Fruit fly (Drosophila melanogaster) whole organism, embryonic: Measurements from ENCODE around the gene CG31157.

Experiments
- Adf1 ChIP-seq: fragments of 200-800 bp; sonication (Bioruptor generic); IDR thresholded peaks from 2 replicates; pipeline ENCODE4 v1.3.6; 2022; ENCODE audit warnings: missing biosample characterization, missing genetic modification characterization
- B-H1 ChIP-seq: fragments of 200-800 bp; sonication (Bioruptor generic); IDR thresholded peaks from 3 replicates; pipeline ENCODE4 v1.3.6; 2022; ENCODE audit warnings: missing biosample characterization, missing genetic modification characterization
- Bdp1 ChIP-seq: fragments of 200-800 bp; sonication (Bioruptor generic); optimal IDR thresholded peaks from 3 replicates; lab custom pipeline; 2016; ENCODE audit warnings: missing biosample characterization, missing genetic modification characterization
- C15 ChIP-seq: fragments of 200-800 bp; sonication (Bioruptor generic); IDR thresholded peaks from 3 replicates; pipeline ENCODE4 v1.3.6; 2022; ENCODE audit warnings: missing biosample characterization, missing genetic modification characterization
- CG10543 ChIP-seq: fragments of 200-800 bp; sonication (Bioruptor generic); optimal IDR thresholded peaks from 3 replicates; lab custom pipeline; 2017; ENCODE audit warnings: missing biosample characterization, mild to moderate bottlenecking, missing genetic modification characterization, moderate library complexity
- CG10565 ChIP-seq: fragments of 200-800 bp; sonication (Bioruptor generic); optimal IDR thresholded peaks from 3 replicates; lab custom pipeline; 2016; ENCODE audit warnings: missing biosample characterization, mild to moderate bottlenecking, missing genetic modification characterization
- CG12391 ChIP-seq: fragments of 200-800 bp; sonication (Bioruptor generic); optimal IDR thresholded peaks from 3 replicates; lab custom pipeline; 2018; ENCODE audit warnings: missing biosample characterization, mild to moderate bottlenecking, missing genetic modification characterization, moderate library complexity
- CG13287 ChIP-seq: fragments of 200-800 bp; sonication (Bioruptor generic); IDR thresholded peaks from 2 replicates; pipeline ENCODE4 v1.3.6; 2022; ENCODE audit warnings: missing biosample characterization, missing genetic modification characterization; ENCODE audit not compliant: partially characterized antibody
- CG31388 ChIP-seq: fragments of 200-800 bp; sonication (Bioruptor generic); optimal IDR thresholded peaks from 2 replicates; lab custom pipeline; 2016; ENCODE audit warnings: missing biosample characterization, missing genetic modification characterization
- CG32772 ChIP-seq: fragments of 200-800 bp; sonication (Bioruptor generic); IDR thresholded peaks from 2 replicates; pipeline ENCODE4 v1.3.6; 2022; ENCODE audit warnings: missing biosample characterization, missing genetic modification characterization
- CG6175 ChIP-seq: fragments of 200-800 bp; sonication (Bioruptor generic); IDR thresholded peaks from 3 replicates; pipeline ENCODE4 v1.3.6; 2022; ENCODE audit warnings: missing biosample characterization, missing genetic modification characterization
- CG7745 ChIP-seq: fragments of 200-800 bp; sonication (Bioruptor generic); optimal IDR thresholded peaks from 2 replicates; lab custom pipeline; 2018; ENCODE audit warnings: missing biosample characterization, mild to moderate bottlenecking, missing genetic modification characterization, moderate library complexity
- CG9215 ChIP-seq: fragments of 200-800 bp; sonication (Bioruptor generic); IDR thresholded peaks from 2 replicates; pipeline ENCODE4 v1.3.6; 2022; ENCODE audit warnings: missing biosample characterization, missing genetic modification characterization
- CG9609 ChIP-seq: fragments of 200-800 bp; sonication (Bioruptor generic); optimal IDR thresholded peaks from 3 replicates; lab custom pipeline; 2016; ENCODE audit warnings: missing biosample characterization, missing genetic modification characterization
- CG9932 ChIP-seq: fragments of 200-800 bp; sonication (Bioruptor generic); IDR thresholded peaks from 2 replicates; pipeline ENCODE4 v1.3.6; 2022; ENCODE audit warnings: missing biosample characterization, missing genetic modification characterization
- Drgx ChIP-seq: fragments of 200-800 bp; sonication (Bioruptor generic); IDR thresholded peaks from 2 replicates; pipeline ENCODE4 v1.3.6; 2022; ENCODE audit warnings: missing biosample characterization, missing genetic modification characterization
- E2f2 ChIP-seq: fragments of 200-800 bp; sonication (Bioruptor generic); IDR thresholded peaks from 2 replicates; pipeline ENCODE4 v1.3.6; 2022; ENCODE audit warnings: missing biosample characterization, missing genetic modification characterization
- Med ChIP-seq: fragments of 200-800 bp; sonication (Bioruptor generic); peaks from one replicate; lab custom pipeline; 2016; ENCODE audit warnings: missing biosample characterization, missing genetic modification characterization, mild to moderate bottlenecking, inconsistent platforms, moderate library complexity
- Meics ChIP-seq: fragments of 200-800 bp; sonication (Bioruptor generic); optimal IDR thresholded peaks from 2 replicates; lab custom pipeline; 2017; ENCODE audit warnings: missing biosample characterization, mild to moderate bottlenecking, missing genetic modification characterization
- NFAT ChIP-seq: fragments of 200-800 bp; sonication (Bioruptor generic); IDR thresholded peaks from 2 replicates; pipeline ENCODE4 v1.3.6; 2022; ENCODE audit warnings: missing biosample characterization, missing genetic modification characterization
- Nf-YB ChIP-seq: fragments of 200-800 bp; sonication (Bioruptor generic); optimal IDR thresholded peaks from 3 replicates; lab custom pipeline; 2019; ENCODE audit warnings: missing biosample characterization, mild to moderate bottlenecking, missing genetic modification characterization, moderate library complexity
- Pdp1 ChIP-seq, 2 experiments: fragments of 200-800 bp; sonication (Bioruptor generic); optimal IDR thresholded peaks; 3 replicates each; lab custom pipeline; 2016; ENCODE audit warnings: missing biosample characterization in 2 of 2, missing genetic modification characterization in 2 of 2, mild to moderate bottlenecking in 1 of 2, moderate library complexity in 1 of 2
- Ptx1 ChIP-seq: fragments of 200-800 bp; sonication (Bioruptor generic); IDR thresholded peaks from 2 replicates; pipeline ENCODE4 v1.3.6; 2022; ENCODE audit warnings: missing biosample characterization, missing genetic modification characterization
- bigmax ChIP-seq: fragments of 200-800 bp; sonication (Bioruptor generic); optimal IDR thresholded peaks from 2 replicates; lab custom pipeline; 2018; ENCODE audit warnings: missing biosample characterization, mild to moderate bottlenecking, missing genetic modification characterization
- bowl ChIP-seq: fragments of 200-800 bp; sonication (Bioruptor generic); IDR thresholded peaks from 2 replicates; pipeline ENCODE4 v1.3.6; 2022; ENCODE audit warnings: missing biosample characterization, missing genetic modification characterization
- bsh ChIP-seq, 2 experiments: fragments of 200-800 bp; sonication (Bioruptor generic); optimal IDR thresholded peaks; 2 replicates each; lab custom pipeline; 2017 to 2018; ENCODE audit warnings: mild to moderate bottlenecking in 2 of 2, missing biosample characterization in 2 of 2, missing genetic modification characterization in 2 of 2, moderate library complexity in 1 of 2
- cato ChIP-seq: fragments of 200-800 bp; sonication (Bioruptor generic); optimal IDR thresholded peaks from 2 replicates; lab custom pipeline; 2016; ENCODE audit warnings: missing biosample characterization, missing genetic modification characterization, borderline replicate concordance
- chinmo ChIP-seq: fragments of 200-800 bp; sonication (Bioruptor generic); IDR thresholded peaks from 4 replicates; pipeline ENCODE4 v1.3.6; 2022; ENCODE audit warnings: missing biosample characterization, missing genetic modification characterization; ENCODE audit not compliant: partially characterized antibody
- crol ChIP-seq: fragments of 200-800 bp; sonication (Bioruptor generic); IDR thresholded peaks from 2 replicates; pipeline ENCODE4 v1.3.6; 2022; ENCODE audit warnings: missing biosample characterization, missing genetic modification characterization
- cwo ChIP-seq: fragments of 200-800 bp; sonication (Bioruptor generic); optimal IDR thresholded peaks from 3 replicates; lab custom pipeline; 2017; ENCODE audit warnings: missing biosample characterization, missing genetic modification characterization, mild to moderate bottlenecking, moderate library complexity, missing genetic modification reagents
- da ChIP-seq: fragments of 200-800 bp; sonication (Bioruptor generic); optimal IDR thresholded peaks from 2 replicates; lab custom pipeline; 2016; ENCODE audit warnings: missing biosample characterization, missing genetic modification characterization
- fd3F ChIP-seq: fragments of 200-800 bp; sonication (Bioruptor generic); optimal IDR thresholded peaks from 2 replicates; lab custom pipeline; 2018; ENCODE audit warnings: missing biosample characterization, mild to moderate bottlenecking, missing genetic modification characterization, moderate library complexity
- ftz-f1 ChIP-seq: fragments of 200-800 bp; sonication (Bioruptor generic); optimal IDR thresholded peaks from 2 replicates; lab custom pipeline; 2016; ENCODE audit warnings: missing biosample characterization, missing genetic modification characterization
- gce ChIP-seq: fragments of 200-800 bp; sonication (Bioruptor generic); IDR thresholded peaks from 3 replicates; pipeline ENCODE4 v1.3.6; 2022; ENCODE audit warnings: missing biosample characterization, missing genetic modification characterization
- gsb-n ChIP-seq: fragments of 200-800 bp; sonication (Bioruptor generic); optimal IDR thresholded peaks from 3 replicates; lab custom pipeline; 2018; ENCODE audit warnings: missing biosample characterization, mild to moderate bottlenecking, missing genetic modification characterization
- kah ChIP-seq: fragments of 200-800 bp; sonication (Bioruptor generic); optimal IDR thresholded peaks from 2 replicates; lab custom pipeline; 2018; ENCODE audit warnings: missing biosample characterization, mild to moderate bottlenecking, missing genetic modification characterization
- kni ChIP-seq: fragments of 200-800 bp; sonication (Bioruptor generic); optimal IDR thresholded peaks from 3 replicates; lab custom pipeline; 2017; ENCODE audit warnings: mild to moderate bottlenecking, missing biosample characterization, missing genetic modification reagents, missing genetic modification characterization
- lab ChIP-seq: fragments of 200-800 bp; sonication (Bioruptor generic); optimal IDR thresholded peaks from 3 replicates; lab custom pipeline; 2017; ENCODE audit warnings: missing biosample characterization, missing genetic modification characterization, mild to moderate bottlenecking, moderate library complexity, missing genetic modification reagents
- peb ChIP-seq: fragments of 200-800 bp; sonication (Bioruptor generic); IDR thresholded peaks from 2 replicates; pipeline ENCODE4 v1.3.6; 2022; ENCODE audit warnings: missing biosample characterization, missing genetic modification characterization
- pita ChIP-seq: fragments of 200-800 bp; sonication (Bioruptor generic); optimal IDR thresholded peaks from 2 replicates; lab custom pipeline; 2017; ENCODE audit warnings: missing biosample characterization, mild to moderate bottlenecking, missing genetic modification characterization
- repo ChIP-seq: fragments of 200-800 bp; sonication (Bioruptor generic); optimal IDR thresholded peaks from 2 replicates; lab custom pipeline; 2016; ENCODE audit warnings: missing biosample characterization, missing genetic modification characterization
- rib ChIP-seq: fragments of 200-800 bp; sonication (Bioruptor generic); IDR thresholded peaks from 2 replicates; pipeline ENCODE4 v1.3.6; 2022; ENCODE audit warnings: missing biosample characterization, missing genetic modification characterization
- sd ChIP-seq: fragments of 200-800 bp; sonication (Bioruptor generic); optimal IDR thresholded peaks from 3 replicates; lab custom pipeline; 2018; ENCODE audit warnings: missing biosample characterization, mild to moderate bottlenecking, missing genetic modification characterization, moderate library complexity
- so ChIP-seq: fragments of 200-800 bp; sonication (Bioruptor generic); IDR thresholded peaks from 3 replicates; pipeline ENCODE4 v1.3.6; 2022; ENCODE audit warnings: missing biosample characterization, missing genetic modification characterization
- sr ChIP-seq: fragments of 200-800 bp; sonication (Bioruptor generic); IDR thresholded peaks from 3 replicates; pipeline ENCODE4 v1.3.6; 2022; ENCODE audit warnings: missing biosample characterization, missing genetic modification characterization
- sug ChIP-seq: fragments of 200-800 bp; optimal IDR thresholded peaks from 2 replicates; lab custom pipeline; 2019; ENCODE audit warnings: missing biosample characterization, mild to moderate bottlenecking, missing genetic modification characterization, moderate library complexity
- toy ChIP-seq: fragments of 200-800 bp; sonication (Bioruptor generic); IDR thresholded peaks from 2 replicates; pipeline ENCODE4 v1.3.6; 2022; ENCODE audit warnings: missing biosample characterization, missing genetic modification characterization

CG31157 gene

dm6 chr3R:13015811-13016766 lies 31.4 kb upstream of the CG31157 start (continued):
- TF ChIP-seq bsh (GFP tag; optimal IDR thresholded peaks at IDR 0.05; lab: Kevin White, UChicago), result peak in 1 of 2 experiments; percentile 41
- peak; percentile 39 for TF ChIP-seq CG9609 (GFP tag; lab: Kevin White, UChicago)
- TF ChIP-seq Med, result peak; percentile 82
- TF ChIP-seq kah, result no peak
- no peak for TF ChIP-seq cato (GFP tag; lab: Kevin White, UChicago)
- TF ChIP-seq peb (GFP tag; lab: Robert Waterston, UW), result no peak
- no peak for TF ChIP-seq sr (GFP tag; lab: Robert Waterston, UW)
- no peak for TF ChIP-seq Nf-YB
- no peak for TF ChIP-seq toy
- no peak; the same call in 1 of the 2 replicates for TF ChIP-seq CG13287 (GFP tag; lab: Robert Waterston, UW)
- peak; percentile 5 for TF ChIP-seq Meics
- TF ChIP-seq CG9215 (GFP tag; lab: Robert Waterston, UW), result no peak
- TF ChIP-seq so (GFP tag; lab: Robert Waterston, UW), result 0 out of 3 replicates have a peak, but pooled peaks have one; percentile 7
- TF ChIP-seq bigmax (GFP tag; lab: Kevin White, UChicago), result no peak
- TF ChIP-seq Bdp1 (GFP tag; lab: Kevin White, UChicago), result no peak
- no peak for TF ChIP-seq CG31388 (GFP tag; lab: Kevin White, UChicago)
- TF ChIP-seq CG6175, result peak; percentile 86
- TF ChIP-seq sug (tag; lab: Kevin White, UChicago), result peak; percentile 48
- TF ChIP-seq fd3F (GFP tag; lab: Kevin White, UChicago), result no peak
- no peak for TF ChIP-seq B-H1 (GFP tag; lab: Robert Waterston, UW)
- TF ChIP-seq E2f2 (GFP tag; lab: Robert Waterston, UW), result peak; percentile 16; the same call in 1 of the 2 replicates
- TF ChIP-seq repo (GFP tag; lab: Kevin White, UChicago), result no peak
- TF ChIP-seq kni (GFP tag; lab: Kevin White, UChicago), result peak; percentile 56
- TF ChIP-seq sd (tag; lab: Kevin White, UChicago), result peak; percentile 73
- no peak for TF ChIP-seq pita (GFP tag; lab: Kevin White, UChicago)
- peak; percentile 53 for TF ChIP-seq Adf1 (GFP tag; lab: Robert Waterston, UW)
- TF ChIP-seq Ptx1 (GFP tag; lab: Robert Waterston, UW), result no peak
- no peak for TF ChIP-seq ftz-f1 (GFP tag; lab: Kevin White, UChicago)
- TF ChIP-seq CG10565, result no peak

DNA sequence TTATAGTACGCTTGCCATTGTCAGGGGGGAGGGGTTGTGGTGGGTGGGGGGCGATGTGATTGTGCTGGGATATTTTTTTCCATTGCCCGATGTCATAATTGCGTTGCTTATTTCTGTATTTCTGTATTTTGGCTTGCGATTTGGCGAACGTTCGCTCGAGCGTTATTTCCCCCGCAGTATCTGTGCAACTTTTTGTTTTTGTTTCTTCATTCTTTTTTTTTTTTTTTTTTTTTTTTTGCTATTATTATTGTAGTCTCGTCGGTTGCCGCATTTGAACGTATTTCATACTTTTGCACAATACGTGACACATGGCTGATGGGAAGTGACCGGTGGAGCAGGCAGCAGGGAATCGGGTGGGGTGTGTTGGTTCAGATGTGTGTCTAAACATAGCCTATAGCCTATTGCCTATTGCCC lies 29.9 kb upstream of the CG31157 start:
- peak; percentile 39; the same call in 1 of the 2 replicates for TF ChIP-seq CG32772 (GFP tag; lab: Robert Waterston, UW)
- peak; percentile 73; the same call in 1 of the 2 replicates for TF ChIP-seq NFAT (GFP tag; lab: Robert Waterston, UW)
- TF ChIP-seq gce, result no peak
- peak; percentile 23 for TF ChIP-seq sug (tag; lab: Kevin White, UChicago)
- TF ChIP-seq CG9932 (GFP tag; lab: Robert Waterston, UW), result peak; percentile 47
- TF ChIP-seq gsb-n, result no peak
- TF ChIP-seq Adf1 (GFP tag; lab: Robert Waterston, UW), result 0 out of 2 replicates have a peak, but pooled peaks have one; percentile 9
- peak in 1 of 2 experiments; percentile 65 for TF ChIP-seq Pdp1 (GFP tag; optimal IDR thresholded peaks at IDR 0.05; lab: Kevin White, UChicago)
- no peak for TF ChIP-seq CG12391 (tag; lab: Kevin White, UChicago)
- TF ChIP-seq da (GFP tag; lab: Kevin White, UChicago), result no peak
- peak; percentile 78 for TF ChIP-seq crol (GFP tag; lab: Robert Waterston, UW)
- TF ChIP-seq C15 (GFP tag; lab: Robert Waterston, UW), result 0 out of 3 replicates have a peak, but pooled peaks have one; percentile 13
- peak; percentile 35 for TF ChIP-seq lab (GFP tag; lab: Kevin White, UChicago)
- TF ChIP-seq Drgx (GFP tag; lab: Robert Waterston, UW), result peak; percentile 43
- TF ChIP-seq bowl (GFP tag; lab: Robert Waterston, UW), result no peak
- no peak for TF ChIP-seq CG31388 (GFP tag; lab: Kevin White, UChicago)
- TF ChIP-seq CG10543 (GFP tag; lab: Kevin White, UChicago), result peak; percentile 62
- TF ChIP-seq cwo (GFP tag; lab: Kevin White, UChicago), result peak; percentile 9
- TF ChIP-seq rib (GFP tag; lab: Robert Waterston, UW), result peak; percentile 67; the same call in 1 of the 2 replicates
- peak; percentile 92 for TF ChIP-seq chinmo (GFP tag; lab: Robert Waterston, UW)
- TF ChIP-seq CG7745, result no peak
